Worm (Caenorhabditis elegans) whole organism, L4/young adult: ENCODE measurements around the gene sri-10.

Experiments
- W03F9.2 ChIP-seq: fragments of 150-350 bp; optimal IDR thresholded peaks from 2 replicates; lab custom pipeline; 2014; ENCODE audit warnings: missing biosample characterization, missing genetic modification characterization
- dao-5 ChIP-seq: sonication (generic microtip); optimal IDR thresholded peaks from 2 replicates; lab custom pipeline; 2016; ENCODE audit warnings: missing genotype, missing genetic modification characterization, moderate library complexity, missing compliant biosample characterization
- him-1 ChIP-seq: sonication (generic microtip); optimal IDR thresholded peaks from 2 replicates; lab custom pipeline; 2016; ENCODE audit warnings: missing genotype, missing genetic modification reagents, missing genetic modification characterization, missing compliant biosample characterization

- TF ChIP-seq dao-5 (tag; lab: Kevin White, UChicago) = no peak
- TF ChIP-seq him-1 (tag; lab: Kevin White, UChicago) = no peak
- no peak for TF ChIP-seq W03F9.2
Observed at ce11 chrV:18753036-18753435, 53.3 kb downstream of the sri-10 start, which contains the start of gene F11D11.6.
